Worm (Caenorhabditis elegans) whole organism, mixed stage, embryonic: ENCODE data around the gene srz-74.

Source experiments
- M03D4.4 ChIP-seq: sonication (generic microtip); optimal IDR thresholded peaks from 2 replicates; lab custom pipeline; 2017; ENCODE audit warnings: mild to moderate bottlenecking, missing genetic modification characterization, missing compliant biosample characterization
- ceh-39 ChIP-seq: fragments of 150-350 bp; optimal IDR thresholded peaks from 2 replicates; lab custom pipeline; 2014; ENCODE audit warnings: missing biosample characterization, missing genetic modification characterization
- mab-5 ChIP-seq: fragments of 150-350 bp; optimal IDR thresholded peaks from 2 replicates; lab custom pipeline; 2014; ENCODE audit warnings: missing biosample characterization, missing genetic modification characterization
- mep-1 ChIP-seq: fragments of 150-350 bp; optimal IDR thresholded peaks from 2 replicates; lab custom pipeline; 2017; ENCODE audit warnings: missing biosample characterization, missing genetic modification reagents, missing genetic modification characterization, inconsistent platforms
- nhr-12 ChIP-seq: fragments of 150-350 bp; optimal IDR thresholded peaks from 2 replicates; lab custom pipeline; 2014; ENCODE audit warnings: missing biosample characterization, missing genetic modification characterization
- nhr-2 ChIP-seq: fragments of 150-350 bp; optimal IDR thresholded peaks from 2 replicates; lab custom pipeline; 2014; ENCODE audit warnings: missing biosample characterization, missing genetic modification characterization
- pha-4 ChIP-seq: fragments of 150-350 bp; optimal IDR thresholded peaks from 2 replicates; lab custom pipeline; 2018; ENCODE audit warnings: missing biosample characterization, missing genetic modification reagents, missing genetic modification characterization
- sptf-1 ChIP-seq: sonication (generic microtip); optimal IDR thresholded peaks from 2 replicates; lab custom pipeline; 2017; ENCODE audit warnings: mild to moderate bottlenecking, missing genetic modification characterization, moderate library complexity, missing compliant biosample characterization
- unc-39 ChIP-seq: fragments of 150-350 bp; optimal IDR thresholded peaks from 2 replicates; lab custom pipeline; 2014; ENCODE audit warnings: missing biosample characterization, missing genetic modification characterization
- unc-62 ChIP-seq: fragments of 150-350 bp; optimal IDR thresholded peaks from 2 replicates; lab custom pipeline; 2014; ENCODE audit warnings: missing biosample characterization, missing genetic modification reagents, missing genetic modification characterization
- ztf-11 ChIP-seq: fragments of 150-350 bp; optimal IDR thresholded peaks from 2 replicates; lab custom pipeline; 2014; ENCODE audit warnings: missing biosample characterization, missing genetic modification characterization

DNA sequence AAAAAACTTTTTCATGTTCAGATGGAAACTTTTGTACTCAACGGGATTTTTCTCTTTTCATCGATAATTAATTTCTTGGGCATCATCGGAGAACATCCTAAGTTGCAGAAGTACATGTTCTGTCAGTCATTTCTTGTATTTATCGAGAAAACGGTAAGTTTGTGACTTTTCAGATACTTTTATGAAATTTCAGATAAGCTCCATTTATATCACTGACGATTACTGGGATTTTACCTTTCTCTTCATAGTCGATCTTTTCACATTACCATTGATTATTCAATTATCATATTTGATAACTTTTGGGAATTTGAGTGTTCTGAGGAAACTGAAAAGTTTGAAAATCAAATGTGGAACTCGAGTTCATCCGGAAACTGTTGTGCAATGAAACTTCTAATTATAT lies 4.7 kb upstream of the srz-74 start, which contains the start of gene srz-105:
- TF ChIP-seq nhr-12 (tag; lab: Kevin White, UChicago), result no peak
- TF ChIP-seq sptf-1 (tag; lab: Kevin White, UChicago), result no peak
- no peak for TF ChIP-seq M03D4.4 (tag; lab: Kevin White, UChicago)
- TF ChIP-seq pha-4 (tag; lab: Kevin White, UChicago), result no peak
- TF ChIP-seq unc-62, result no peak
- TF ChIP-seq nhr-2 (tag; lab: Kevin White, UChicago), result no peak
- no peak for TF ChIP-seq ztf-11 (tag; lab: Kevin White, UChicago)
- TF ChIP-seq mab-5, result no peak
- TF ChIP-seq mep-1 (tag; lab: Kevin White, UChicago), result no peak
- TF ChIP-seq unc-39 (tag; lab: Kevin White, UChicago), result no peak
- TF ChIP-seq ceh-39 (tag; lab: Kevin White, UChicago), result no peak
